Fruit fly (Drosophila melanogaster): ENCODE results near the gene CG5177.

Gene CG5177

DNA sequence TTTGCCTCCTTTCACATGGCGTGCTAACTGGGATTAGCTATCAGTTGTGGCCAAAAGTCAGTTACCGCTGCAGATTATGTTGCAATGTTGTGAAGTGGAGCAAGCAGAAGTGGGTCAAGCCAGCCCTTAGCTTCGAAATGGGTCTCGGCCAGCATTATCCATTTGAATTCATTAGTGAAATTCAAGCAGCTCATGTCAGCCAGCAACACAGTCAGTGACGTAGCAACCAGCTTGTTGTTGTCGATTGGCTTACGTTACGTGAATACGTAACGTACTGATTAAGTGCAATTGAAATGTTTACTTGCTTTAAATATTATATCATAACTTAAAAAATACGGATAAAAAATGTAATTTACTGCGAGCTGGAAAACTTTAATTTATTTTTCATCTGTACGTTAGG, 47.1 kb downstream of the CG5177 start (continued):
- TF ChIP-seq CG32772 (GFP tag; IDR thresholded peaks at IDR 0.05) (no peak), Hmr (GFP tag; optimal IDR thresholded peaks at IDR 0.05) (no peak), CG4328 (GFP tag; optimal IDR thresholded peaks at IDR 0.05) (no peak), Oli (tag; optimal IDR thresholded peaks at IDR 0.05) (no peak), trh (GFP tag; optimal IDR thresholded peaks at IDR 0.05) (no peak), CG3163 (GFP tag; optimal IDR thresholded peaks at IDR 0.05) (no peak), row (GFP tag; IDR thresholded peaks at IDR 0.05) (no peak), E2f2 (GFP tag; IDR thresholded peaks at IDR 0.05) (peak; percentile 84), CG18262 (tag; optimal IDR thresholded peaks at IDR 0.05) (no peak), chinmo (GFP tag; IDR thresholded peaks at IDR 0.05; ENCODE audit: partially characterized antibody) (no peak), CG4360 (GFP tag; IDR thresholded peaks at IDR 0.05) (no peak), CG1792 (GFP tag; optimal IDR thresholded peaks at IDR 0.05) (no peak), Hr3 (GFP tag; optimal IDR thresholded peaks at IDR 0.05) (no peak), CG7745 (tag; optimal IDR thresholded peaks at IDR 0.05) (no peak), Dek (tag; optimal IDR thresholded peaks at IDR 0.05) (no peak), Ravus (GFP tag; IDR thresholded peaks at IDR 0.05) (no peak), CG16779 (GFP tag; IDR thresholded peaks at IDR 0.05) (no peak), Eip74EF (GFP tag; optimal IDR thresholded peaks at IDR 0.05) (no peak), CG17385 (GFP tag; optimal IDR thresholded peaks at IDR 0.05) (no peak), CG17802 (tag; optimal IDR thresholded peaks at IDR 0.05) (no peak), vfl (GFP tag; optimal IDR thresholded peaks at IDR 0.05) (no peak), CG15073 (GFP tag; optimal IDR thresholded peaks at IDR 0.05) (no peak), CG7928 (GFP tag; optimal IDR thresholded peaks at IDR 0.05) (no peak), NC2α (GFP tag; optimal IDR thresholded peaks at IDR 0.05) (no peak), her (GFP tag; optimal IDR thresholded peaks at IDR 0.05) (no peak), C15 (GFP tag; IDR thresholded peaks at IDR 0.05) (no peak), gfzf (GFP tag; optimal IDR thresholded peaks at IDR 0.05) (no peak), CG6854 (GFP tag; optimal IDR thresholded peaks at IDR 0.05) (no peak), sens-2 (GFP tag; IDR thresholded peaks at IDR 0.05) (no peak), Gug (GFP tag; IDR thresholded peaks at IDR 0.05) (no peak; the same call in 3 of the 4 replicates), chn (GFP tag; optimal IDR thresholded peaks at IDR 0.05) (no peak), CG6175 (GFP tag; IDR thresholded peaks at IDR 0.05) (no peak), luna (GFP tag; optimal IDR thresholded peaks at IDR 0.05) (no peak), CG10565 (GFP tag; optimal IDR thresholded peaks at IDR 0.05) (no peak), ac (GFP tag; optimal IDR thresholded peaks at IDR 0.05) (no peak), run (tag; optimal IDR thresholded peaks at IDR 0.05) (no peak), CG11696 (GFP tag; IDR thresholded peaks at IDR 0.05) (no peak), Sox100B (GFP tag; optimal IDR thresholded peaks at IDR 0.05) (no peak), salm (tag; optimal IDR thresholded peaks at IDR 0.05) (no peak), YL-1 (GFP tag; optimal IDR thresholded peaks at IDR 0.05) (no peak), br (optimal IDR thresholded peaks at IDR 0.05) (no peak), lab (GFP tag; optimal IDR thresholded peaks at IDR 0.05) (no peak), knrl (GFP tag; IDR thresholded peaks at IDR 0.05; ENCODE audit: partially characterized antibody) (peak; percentile 37; the same call in 2 of the 3 replicates), Stat92E (GFP tag; optimal IDR thresholded peaks at IDR 0.05) (no peak), CG2199 (GFP tag; IDR thresholded peaks at IDR 0.05) (peak; percentile 82), btn (GFP tag; optimal IDR thresholded peaks at IDR 0.05) (no peak), CG4282 (GFP tag; optimal IDR thresholded peaks at IDR 0.05) (no peak), NK7.1 (GFP tag; optimal IDR thresholded peaks at IDR 0.05) (no peak), Hand (GFP tag; optimal IDR thresholded peaks at IDR 0.05) (no peak), cato (GFP tag; optimal IDR thresholded peaks at IDR 0.05; ENCODE audit: borderline replicate concordance) (no peak), Asciz (GFP tag; optimal IDR thresholded peaks at IDR 0.05) (no peak), onecut (GFP tag; IDR thresholded peaks at IDR 0.05) (no peak)

Measured in whole organism, embryonic.